Worm (Caenorhabditis elegans) whole organism, midembryonic: ENCODE results near the gene irld-6.

Source experiments
- klf-2 ChIP-seq: fragments of 200-800 bp; sonication (Bioruptor generic); conservative IDR thresholded peaks from 2 replicates; pipeline ENCODE4 v1.3.6; 2022; ENCODE audit warnings: missing genetic modification reagents, missing genetic modification characterization, missing compliant biosample characterization
- ref-1 ChIP-seq: fragments of 200-800 bp; sonication (Bioruptor generic); conservative IDR thresholded peaks from 2 replicates; pipeline ENCODE4 v1.3.6; 2022; ENCODE audit warnings: missing genetic modification reagents, missing genetic modification characterization, missing compliant biosample characterization
- ztf-29 ChIP-seq: fragments of 200-800 bp; sonication (Bioruptor generic); IDR thresholded peaks from 2 replicates; pipeline ENCODE4 v1.3.6; 2022; ENCODE audit warnings: missing genetic modification reagents, missing genetic modification characterization, missing compliant biosample characterization

DNA sequence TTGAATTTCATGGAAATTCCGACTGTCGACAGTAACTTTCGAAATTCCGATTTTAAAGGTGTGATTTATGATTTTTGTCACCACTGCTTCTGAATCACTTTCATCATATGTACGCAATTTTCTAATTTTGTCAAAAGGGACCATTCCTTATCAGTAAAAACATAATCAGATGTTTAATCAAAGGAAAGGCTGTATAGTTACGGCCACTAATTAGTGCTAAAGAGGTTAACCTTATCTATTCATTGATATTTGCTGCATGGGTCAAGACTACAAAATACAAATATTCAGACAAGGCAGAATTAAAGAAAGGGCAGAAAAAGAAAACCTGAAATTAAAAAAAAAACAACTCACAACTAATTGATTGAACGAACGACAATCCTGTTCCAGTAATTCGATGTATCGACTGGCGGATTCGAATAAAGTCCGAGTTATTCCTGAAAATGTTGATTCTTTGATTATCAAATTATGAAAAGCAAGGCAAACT lies 24.6 kb downstream of the irld-6 start, which contains the start of gene T28B11.1:
- TF ChIP-seq ref-1 (no peak), ztf-29 (GFP tag; lab: Robert Waterston, UW) (no peak), klf-2 (no peak)
